Fruit fly (Drosophila melanogaster) Kc167 (cell line): ENCODE data around the gene Rbcn-3A.

Source experiments
- Myc ChIP-seq: fragments of >200 bp; optimal IDR thresholded peaks from 2 replicates; lab custom pipeline; 2017; ENCODE audit warnings: missing external identifiers
- Sin3A ChIP-seq: fragments of >200 bp; optimal IDR thresholded peaks from 2 replicates; lab custom pipeline; 2018; ENCODE audit warnings: missing external identifiers
- h ChIP-seq: fragments of >200 bp; optimal IDR thresholded peaks from 3 replicates; lab custom pipeline; 2018; ENCODE audit warnings: missing external identifiers
- insv ChIP-seq: fragments of >200 bp; optimal IDR thresholded peaks from 3 replicates; lab custom pipeline; 2018; ENCODE audit warnings: missing external identifiers
- psq ChIP-seq: fragments of >200 bp; optimal IDR thresholded peaks from 2 replicates; lab custom pipeline; 2017; ENCODE audit warnings: missing external identifiers
- ttk ChIP-seq: sonication (Bioruptor generic); optimal IDR thresholded peaks from 2 replicates; lab custom pipeline; 2017; ENCODE audit warnings: missing external identifiers

Gene Rbcn-3A

dm6 chrX:6202509-6202979 lies 52.7 kb downstream of the Rbcn-3A start, which contains the start of gene vanin-like:
Gene vanin-like, minus strand, starts transcription at chrX:6202559.
- TF ChIP-seq psq (lab: Kevin White, UChicago) = no peak
- TF ChIP-seq Sin3A (lab: Kevin White, UChicago) = no peak
- no peak for TF ChIP-seq Myc (lab: Kevin White, UChicago)
- TF ChIP-seq insv = no peak
- TF ChIP-seq h (lab: Kevin White, UChicago) = no peak
- TF ChIP-seq ttk = no peak

dm6 chrX:6201459-6201858 lies 53.8 kb downstream of the Rbcn-3A start:
- TF ChIP-seq h (lab: Kevin White, UChicago) (no peak), Sin3A (lab: Kevin White, UChicago) (no peak), insv (no peak), psq (lab: Kevin White, UChicago) (no peak), ttk (no peak), Myc (lab: Kevin White, UChicago) (no peak)

- TF ChIP-seq insv (no peak), Myc (lab: Kevin White, UChicago) (no peak), h (lab: Kevin White, UChicago) (no peak), psq (lab: Kevin White, UChicago) (no peak), ttk (no peak), Sin3A (lab: Kevin White, UChicago) (no peak)
These were observed 55.5 kb downstream of the Rbcn-3A start, which contains the start of gene CG43090 for dm6 chrX:6199791-6200190. Gene CG43090, minus strand, starts transcription at chrX:6199891.

dm6 chrX:6198554-6198953 lies 56.7 kb downstream of the Rbcn-3A start, which contains the start of gene CG32751:
Gene CG32751, minus strand, starts transcription at chrX:6198654.
- TF ChIP-seq h (lab: Kevin White, UChicago) (no peak), ttk (no peak), insv (no peak), Myc (lab: Kevin White, UChicago) (no peak), psq (lab: Kevin White, UChicago) (no peak), Sin3A (lab: Kevin White, UChicago) (no peak)

- TF ChIP-seq insv = no peak
- TF ChIP-seq h (lab: Kevin White, UChicago) = no peak
- no peak for TF ChIP-seq psq (lab: Kevin White, UChicago)
- TF ChIP-seq Sin3A (lab: Kevin White, UChicago) = no peak
- TF ChIP-seq ttk = no peak
- TF ChIP-seq Myc (lab: Kevin White, UChicago) = no peak
These were observed 58.9 kb downstream of the Rbcn-3A start, which contains the start of gene CG32750 for dm6 chrX:6196339-6196738. Gene CG32750, minus strand, starts transcription at chrX:6196439.

dm6 chrX:6193183-6193810 lies 62.0 kb downstream of the Rbcn-3A start:
- TF ChIP-seq Myc (lab: Kevin White, UChicago) = no peak
- no peak for TF ChIP-seq insv
- TF ChIP-seq h (lab: Kevin White, UChicago) = no peak
- no peak for TF ChIP-seq psq (lab: Kevin White, UChicago)
- TF ChIP-seq ttk = no peak
- TF ChIP-seq Sin3A (lab: Kevin White, UChicago) = no peak

- no peak for TF ChIP-seq h (lab: Kevin White, UChicago)
These were observed 63.0 kb downstream of the Rbcn-3A start, which contains the start of gene Ca-alpha1T for dm6 chrX:6192332-6192731. Gene Ca-alpha1T, minus strand, starts transcription at chrX:6192483.
